Worm (Caenorhabditis elegans) whole organism, late embryonic: Measurements from ENCODE around the gene Y54G2A.45.

Experiments
- K09A11.1 ChIP-seq: sonication (generic microtip); optimal IDR thresholded peaks from 2 replicates; lab custom pipeline; 2017; ENCODE audit warnings: antibody characterized with exemption, mild to moderate bottlenecking, missing genetic modification characterization, missing compliant biosample characterization; ENCODE audit not compliant: insufficient read depth
- hlh-13 ChIP-seq: fragments of 200-800 bp; sonication (Bioruptor generic); optimal IDR thresholded peaks from 2 replicates; lab custom pipeline; 2018; ENCODE audit warnings: mild to moderate bottlenecking, missing genetic modification characterization, missing compliant biosample characterization
- nhr-11 ChIP-seq: fragments of 150-350 bp; optimal IDR thresholded peaks from 2 replicates; lab custom pipeline; 2014; ENCODE audit warnings: missing biosample characterization, missing genetic modification characterization
- pax-1 ChIP-seq: fragments of 150-350 bp; optimal IDR thresholded peaks from 2 replicates; lab custom pipeline; 2014; ENCODE audit warnings: missing biosample characterization, missing genetic modification characterization
- pha-4 ChIP-seq: fragments of 150-350 bp; optimal IDR thresholded peaks from 2 replicates; lab custom pipeline; 2018; ENCODE audit warnings: missing biosample characterization, missing genetic modification reagents, missing genetic modification characterization
- tbx-2 ChIP-seq: sonication (generic microtip); optimal IDR thresholded peaks from 2 replicates; lab custom pipeline; 2016; ENCODE audit warnings: missing genetic modification characterization, missing compliant biosample characterization

ce11 chrIV:2823446-2823845, 17.8 kb downstream of the Y54G2A.45 start, which contains the start of gene clec-80:
- TF ChIP-seq K09A11.1 (tag; lab: Kevin White, UChicago) (no peak), tbx-2 (tag; lab: Kevin White, UChicago) (no peak), nhr-11 (no peak), pax-1 (tag; lab: Kevin White, UChicago) (no peak), hlh-13 (GFP tag; lab: Kevin White, UChicago) (no peak), pha-4 (no peak)
